Worm (Caenorhabditis elegans) whole organism, L4 larva: ENCODE data around the gene K02F6.3.

Experiments
- Y48G9A.11 ChIP-seq: fragments of 200-800 bp; sonication (Bioruptor generic); IDR thresholded peaks from 2 replicates; pipeline ENCODE4 v1.3.6; 2022; ENCODE audit warnings: missing genetic modification reagents, missing genetic modification characterization, missing compliant biosample characterization
- Y5F2A.4 ChIP-seq: fragments of 200-800 bp; sonication (Bioruptor generic); optimal IDR thresholded peaks from 2 replicates; lab custom pipeline; 2018; ENCODE audit warnings: mild to moderate bottlenecking, missing genetic modification characterization, missing compliant biosample characterization
- ceh-82 ChIP-seq: sonication (generic microtip); optimal IDR thresholded peaks from 2 replicates; lab custom pipeline; 2017; ENCODE audit warnings: missing biosample characterization, missing genetic modification characterization
- hlh-30 ChIP-seq: sonication (generic microtip); optimal IDR thresholded peaks from 2 replicates; lab custom pipeline; 2017; ENCODE audit warnings: antibody characterized with exemption, mild to moderate bottlenecking, missing genetic modification characterization, missing compliant biosample characterization; ENCODE audit not compliant: insufficient read depth
- madf-9 ChIP-seq: fragments of 200-800 bp; sonication (Bioruptor generic); conservative IDR thresholded peaks from 2 replicates; pipeline ENCODE4 v1.3.6; 2022; ENCODE audit warnings: missing genetic modification reagents, missing genetic modification characterization, missing compliant biosample characterization
- mxl-3 ChIP-seq: fragments of 200-800 bp; sonication (Bioruptor generic); optimal IDR thresholded peaks from 2 replicates; lab custom pipeline; 2018; ENCODE audit warnings: mild to moderate bottlenecking, missing genetic modification characterization, missing compliant biosample characterization
- pha-4 ChIP-seq, 2 experiments: fragments of 150-350 bp in 1 of 2; fragments of 200-800 bp in 1 of 2; sonication (Bioruptor generic) in 1 of 2; IDR thresholded peaks in 1 of 2; optimal IDR thresholded peaks in 1 of 2; 2 replicates each; pipeline versions ENCODE4 v1.3.6 to Lab custom; 2014 to 2022; ENCODE audit warnings: missing genetic modification characterization in 2 of 2, missing genetic modification reagents in 2 of 2, missing biosample characterization in 1 of 2, missing compliant biosample characterization in 1 of 2
- zfp-2 ChIP-seq: sonication (generic microtip); optimal IDR thresholded peaks from 2 replicates; lab custom pipeline; 2016; ENCODE audit warnings: mild to moderate bottlenecking, missing genetic modification characterization, missing compliant biosample characterization

DNA sequence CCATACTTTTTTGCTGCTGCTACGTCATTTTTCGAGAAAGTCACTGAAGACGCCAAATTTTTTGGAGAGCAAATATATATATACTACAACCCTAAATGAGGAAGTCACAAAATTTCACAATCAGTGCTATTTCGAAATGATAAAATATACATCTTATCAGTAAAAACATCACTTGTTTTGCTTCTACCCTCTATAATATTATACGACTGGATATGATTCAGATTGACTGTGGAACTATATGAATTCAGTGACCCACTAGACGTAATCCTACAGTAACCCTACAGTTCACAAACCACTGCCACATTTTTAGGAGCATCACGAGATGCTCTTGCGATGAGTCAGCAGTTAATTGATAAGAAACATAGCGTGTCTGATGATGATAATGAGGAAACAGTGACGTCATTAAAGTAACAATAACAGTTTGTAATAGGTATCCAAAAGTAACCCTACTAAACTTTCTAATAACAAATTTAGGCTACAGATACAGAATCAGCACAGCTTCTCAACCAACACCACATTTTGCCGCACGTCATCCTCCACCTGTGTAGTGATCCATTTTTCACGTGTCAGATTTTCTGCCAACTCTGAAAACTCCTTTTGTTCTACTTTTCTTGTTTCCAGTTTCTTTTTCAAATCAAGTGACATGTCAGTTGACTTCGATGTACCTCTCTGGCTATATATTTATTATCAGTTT, 41.0 kb downstream of the K02F6.3 start, which contains the start of the genes F33H12.7 and sri-39:
- TF ChIP-seq ceh-82 (tag; lab: Kevin White, UChicago) (no peak), madf-9 (GFP tag; lab: Robert Waterston, UW) (no peak), zfp-2 (tag; lab: Kevin White, UChicago) (no peak), Y5F2A.4 (GFP tag; lab: Kevin White, UChicago) (no peak), mxl-3 (GFP tag; lab: Kevin White, UChicago) (peak; percentile 42), Y48G9A.11 (GFP tag; lab: Robert Waterston, UW) (no peak), hlh-30 (tag; lab: Kevin White, UChicago) (peak; percentile 13), pha-4 (GFP tag; IDR thresholded peaks at IDR 0.05; lab: Robert Waterston, UW) (no peak), pha-4 (tag; optimal IDR thresholded peaks at IDR 0.05; lab: Kevin White, UChicago) (no peak)
